Worm (Caenorhabditis elegans) whole organism, L2 larva: ENCODE measurements around the gene nprl-2.

Experiments
- ama-1 ChIP-seq: fragments of 150-350 bp; optimal IDR thresholded peaks from 2 replicates; lab custom pipeline; 2018; ENCODE audit warnings: inconsistent platforms
- lsy-2 ChIP-seq, 2 experiments: fragments of 150-350 bp in 1 of 2; sonication (generic microtip) in 1 of 2; optimal IDR thresholded peaks; 2 replicates each; lab custom pipeline; 2014 to 2017; ENCODE audit warnings: missing biosample characterization in 2 of 2, missing genetic modification characterization in 2 of 2
- mdl-1 ChIP-seq, 2 experiments: fragments of 150-350 bp in 1 of 2; sonication (generic microtip) in 1 of 2; optimal IDR thresholded peaks; 2 replicates each; lab custom pipeline; 2017; ENCODE audit warnings: missing biosample characterization in 2 of 2, missing genetic modification characterization in 2 of 2
- nhr-12 ChIP-seq: fragments of 150-350 bp; optimal IDR thresholded peaks from 2 replicates; lab custom pipeline; 2014; ENCODE audit warnings: missing biosample characterization, missing genetic modification characterization

ce11 chrIV:7512617-7513233 lies 43.9 kb upstream of the nprl-2 start, which contains the start of the genes plc-4 and R05G6.4:
- TF ChIP-seq lsy-2 (tag; optimal IDR thresholded peaks at IDR 0.05; lab: Kevin White, UChicago) (peak in 1 of 2 experiments; percentile 55), nhr-12 (no peak), mdl-1 (tag; optimal IDR thresholded peaks at IDR 0.05; lab: Kevin White, UChicago) (no peak), ama-1 (lab: Kevin White, UChicago) (no peak)
